Worm (Caenorhabditis elegans) whole organism, late embryonic: Measurements from ENCODE around the gene srh-213.

Source experiments
- ceh-6 ChIP-seq: fragments of 200-800 bp; sonication (Bioruptor generic); optimal IDR thresholded peaks from 2 replicates; lab custom pipeline; 2018; ENCODE audit warnings: mild to moderate bottlenecking, missing genetic modification characterization, missing compliant biosample characterization
- elt-4 ChIP-seq: sonication (generic microtip); optimal IDR thresholded peaks from 2 replicates; lab custom pipeline; 2016; ENCODE audit warnings: missing genetic modification characterization, missing compliant biosample characterization
- lin-11 ChIP-seq: fragments of 200-800 bp; sonication (Bioruptor generic); optimal IDR thresholded peaks from 2 replicates; lab custom pipeline; 2018; ENCODE audit warnings: mild to moderate bottlenecking, missing genetic modification characterization, missing compliant biosample characterization
- pha-4 ChIP-seq: fragments of 150-350 bp; optimal IDR thresholded peaks from 2 replicates; lab custom pipeline; 2018; ENCODE audit warnings: missing biosample characterization, missing genetic modification reagents, missing genetic modification characterization
- pqm-1 ChIP-seq: sonication (generic microtip); optimal IDR thresholded peaks from 2 replicates; lab custom pipeline; 2016; ENCODE audit warnings: missing genetic modification characterization, missing compliant biosample characterization
- ref-2 ChIP-seq: sonication (generic microtip); optimal IDR thresholded peaks from 2 replicates; lab custom pipeline; 2016; ENCODE audit warnings: missing genetic modification characterization, missing compliant biosample characterization
- rnt-1 ChIP-seq: sonication (generic microtip); optimal IDR thresholded peaks from 2 replicates; lab custom pipeline; 2016; ENCODE audit warnings: missing genetic modification characterization, missing compliant biosample characterization
- tbx-7 ChIP-seq: sonication (generic microtip); optimal IDR thresholded peaks from 2 replicates; lab custom pipeline; 2016; ENCODE audit warnings: missing genotype, missing genetic modification characterization, missing compliant biosample characterization
- unc-86 ChIP-seq: sonication (generic microtip); optimal IDR thresholded peaks from 2 replicates; lab custom pipeline; 2016; ENCODE audit warnings: missing genetic modification characterization, missing compliant biosample characterization
- zip-5 ChIP-seq: sonication (generic microtip); optimal IDR thresholded peaks from 2 replicates; lab custom pipeline; 2016; ENCODE audit warnings: missing genetic modification characterization, missing compliant biosample characterization

- TF ChIP-seq pha-4 (no peak), ref-2 (tag; lab: Kevin White, UChicago) (no peak), pqm-1 (tag; lab: Kevin White, UChicago) (no peak), rnt-1 (no peak), elt-4 (tag; lab: Kevin White, UChicago) (no peak), unc-86 (no peak), lin-11 (tag; lab: Kevin White, UChicago) (no peak), tbx-7 (no peak), zip-5 (tag; lab: Kevin White, UChicago) (no peak), ceh-6 (no peak)
Measured at ce11 chrV:3626944-3627343, 32.1 kb upstream of the srh-213 start, which contains the start of gene F59B1.4.
